Fruit fly (Drosophila melanogaster) whole organism: ENCODE data around the gene CG33230.

ENCODE experiments used
- CG8478 ChIP-seq: fragments of >200 bp; optimal IDR thresholded peaks from 2 replicates; lab custom pipeline; 2018; ENCODE audit warnings: inconsistent platforms
- Dll ChIP-seq: fragments of >200 bp; optimal IDR thresholded peaks from 2 replicates; lab custom pipeline; 2017
- EcR ChIP-seq, 2 experiments: fragments of >200 bp; optimal IDR thresholded peaks; 2 replicates each; lab custom pipeline; 2017; ENCODE audit warnings: missing biosample characterization in 2 of 2, missing genetic modification characterization in 2 of 2, missing genetic modification reagents in 2 of 2
- pan ChIP-seq: fragments of >200 bp; optimal IDR thresholded peaks from 2 replicates; lab custom pipeline; 2017
- psq ChIP-seq: fragments of >200 bp; optimal IDR thresholded peaks from 2 replicates; lab custom pipeline; 2017
- usp ChIP-seq: fragments of >200 bp; optimal IDR thresholded peaks from 2 replicates; lab custom pipeline; 2017; ENCODE audit warnings: missing biosample characterization, missing genetic modification characterization, mixed read lengths

- TF ChIP-seq EcR (GFP tag; optimal IDR thresholded peaks at IDR 0.05; lab: Kevin White, UChicago) (no peak), psq (lab: Kevin White, UChicago) (no peak), Dll (lab: Kevin White, UChicago) (no peak), pan (lab: Kevin White, UChicago) (no peak), CG8478 (lab: Kevin White, UChicago) (no peak), usp (GFP tag; lab: Kevin White, UChicago) (no peak)
Observed at dm6 chr3L:1590194-1590593, 28.0 kb upstream of the CG33230 start.
